Worm (Caenorhabditis elegans) whole organism, L4 larva: ENCODE results near the gene col-154.

Source experiments
- F26F4.8 ChIP-seq: fragments of 200-800 bp; sonication (Bioruptor generic); conservative IDR thresholded peaks from 2 replicates; pipeline ENCODE4 v1.3.6; 2022; ENCODE audit warnings: missing genetic modification characterization, missing compliant biosample characterization
- F37D6.2 ChIP-seq: sonication (generic microtip); optimal IDR thresholded peaks from 2 replicates; lab custom pipeline; 2016; ENCODE audit warnings: mild to moderate bottlenecking, missing genetic modification characterization, missing compliant biosample characterization
- F44E2.7 ChIP-seq: fragments of 200-800 bp; sonication (Bioruptor generic); IDR thresholded peaks from 2 replicates; pipeline ENCODE4 v2.1.2; 2022; ENCODE audit warnings: missing genetic modification characterization, missing compliant biosample characterization
- R02D3.7 ChIP-seq: fragments of 150-350 bp; sonication (generic microtip); optimal IDR thresholded peaks from 3 replicates; lab custom pipeline; 2014; ENCODE audit warnings: missing biosample characterization, missing genetic modification characterization
- T26A8.4 ChIP-seq: fragments of 200-800 bp; sonication (Bioruptor generic); IDR thresholded peaks from 2 replicates; pipeline ENCODE4 v1.3.6; 2022; ENCODE audit warnings: missing genetic modification characterization, missing compliant biosample characterization
- Y105C5A.15 ChIP-seq: fragments of 200-800 bp; sonication (Bioruptor generic); IDR thresholded peaks from 2 replicates; pipeline ENCODE4 v1.3.6; 2022; ENCODE audit warnings: missing genetic modification characterization, missing compliant biosample characterization
- Y5F2A.4 ChIP-seq: fragments of 200-800 bp; sonication (Bioruptor generic); optimal IDR thresholded peaks from 2 replicates; lab custom pipeline; 2018; ENCODE audit warnings: mild to moderate bottlenecking, missing genetic modification characterization, missing compliant biosample characterization
- ZK546.5 ChIP-seq, 2 experiments: sonication (generic microtip); optimal IDR thresholded peaks; 2 replicates each; lab custom pipeline; 2017; ENCODE audit warnings: missing biosample characterization in 2 of 2, missing genetic modification characterization in 2 of 2
- aha-1 ChIP-seq: fragments of 150-350 bp; peaks from one replicate; lab custom pipeline; 2014; ENCODE audit warnings: missing biosample characterization, missing genetic modification characterization
- aly-2 ChIP-seq: sonication (generic microtip); optimal IDR thresholded peaks from 2 replicates; lab custom pipeline; 2018; ENCODE audit warnings: missing biosample characterization, missing genetic modification characterization
- attf-4 ChIP-seq: sonication (generic microtip); optimal IDR thresholded peaks from 3 replicates; lab custom pipeline; 2017; ENCODE audit warnings: missing biosample characterization, missing genetic modification characterization
- ceh-44 ChIP-seq: fragments of 200-800 bp; sonication (Bioruptor generic); IDR thresholded peaks from 2 replicates; pipeline ENCODE4 v1.3.6; 2022; ENCODE audit warnings: missing genetic modification reagents, missing genetic modification characterization, missing compliant biosample characterization
- ces-1 ChIP-seq: fragments of 150-350 bp; sonication (generic microtip); optimal IDR thresholded peaks from 4 replicates; lab custom pipeline; 2014; ENCODE audit warnings: missing biosample characterization, missing genetic modification reagents, missing genetic modification characterization
- cey-2 ChIP-seq: sonication (generic microtip); optimal IDR thresholded peaks from 3 replicates; lab custom pipeline; 2017; ENCODE audit warnings: missing genetic modification characterization, mild to moderate bottlenecking, missing compliant biosample characterization, antibody characterized with exemption, borderline replicate concordance; ENCODE audit not compliant: insufficient read depth
- ctbp-1 ChIP-seq: fragments of 200-800 bp; sonication (Bioruptor generic); IDR thresholded peaks from 2 replicates; pipeline ENCODE4 v1.3.6; 2022; ENCODE audit warnings: missing genetic modification reagents, missing genetic modification characterization, missing compliant biosample characterization
- daf-12 ChIP-seq: fragments of 150-350 bp; optimal IDR thresholded peaks from 2 replicates; lab custom pipeline; 2014; ENCODE audit warnings: missing biosample characterization, missing genetic modification reagents, missing genetic modification characterization
- daf-19 ChIP-seq: fragments of 200-800 bp; sonication (Bioruptor generic); conservative IDR thresholded peaks from 2 replicates; pipeline ENCODE4 v1.3.6; 2022; ENCODE audit warnings: missing genetic modification characterization, missing compliant biosample characterization
- egl-43 ChIP-seq: fragments of 200-800 bp; sonication (Bioruptor generic); IDR thresholded peaks from 2 replicates; pipeline ENCODE4 v1.3.6; 2022; ENCODE audit warnings: missing genetic modification reagents, missing genetic modification characterization, missing compliant biosample characterization
- fkh-10 ChIP-seq: fragments of 150-350 bp; optimal IDR thresholded peaks from 2 replicates; lab custom pipeline; 2014; ENCODE audit warnings: missing biosample characterization, missing genetic modification reagents, missing genetic modification characterization
- gei-8 ChIP-seq: fragments of 200-800 bp; sonication (Bioruptor generic); optimal IDR thresholded peaks from 2 replicates; lab custom pipeline; 2018; ENCODE audit warnings: mild to moderate bottlenecking, missing genetic modification characterization, missing compliant biosample characterization
- hif-1 ChIP-seq, 2 experiments: sonication (generic microtip); optimal IDR thresholded peaks; 2 replicates each; lab custom pipeline; 2016 to 2017; ENCODE audit warnings: missing compliant biosample characterization in 2 of 2, missing genetic modification characterization in 2 of 2, missing genetic modification reagents in 2 of 2, missing genotype in 2 of 2, mild to moderate bottlenecking in 1 of 2
- hlh-11 ChIP-seq: fragments of 200-800 bp; sonication (Bioruptor generic); optimal IDR thresholded peaks from 2 replicates; lab custom pipeline; 2018; ENCODE audit warnings: mild to moderate bottlenecking, missing genetic modification characterization, missing compliant biosample characterization
- lim-7 ChIP-seq: fragments of 200-800 bp; sonication (Bioruptor generic); IDR thresholded peaks from 2 replicates; pipeline ENCODE4 v1.3.6; 2022; ENCODE audit warnings: missing genetic modification characterization, missing compliant biosample characterization
- madf-9 ChIP-seq: fragments of 200-800 bp; sonication (Bioruptor generic); conservative IDR thresholded peaks from 2 replicates; pipeline ENCODE4 v1.3.6; 2022; ENCODE audit warnings: missing genetic modification reagents, missing genetic modification characterization, missing compliant biosample characterization
- mdl-1 ChIP-seq, 2 experiments: fragments of 150-350 bp in 1 of 2; sonication (generic microtip) in 1 of 2; optimal IDR thresholded peaks; 2 replicates each; lab custom pipeline; 2014 to 2017; ENCODE audit warnings: missing biosample characterization in 2 of 2, missing genetic modification characterization in 2 of 2
- mdt-29 ChIP-seq: fragments of 200-800 bp; sonication (Bioruptor generic); IDR thresholded peaks from 2 replicates; pipeline ENCODE4 v1.3.6; 2022; ENCODE audit warnings: missing genetic modification reagents, missing genetic modification characterization, missing compliant biosample characterization
- mxl-2 ChIP-seq: fragments of 200-800 bp; sonication (Bioruptor generic); conservative IDR thresholded peaks from 2 replicates; pipeline ENCODE4 v1.3.6; 2022; ENCODE audit warnings: missing genetic modification reagents, missing genetic modification characterization, missing compliant biosample characterization
- mxl-3 ChIP-seq: fragments of 200-800 bp; sonication (Bioruptor generic); optimal IDR thresholded peaks from 2 replicates; lab custom pipeline; 2018; ENCODE audit warnings: mild to moderate bottlenecking, missing genetic modification characterization, missing compliant biosample characterization
- nhr-111 ChIP-seq: fragments of 200-800 bp; sonication (Bioruptor generic); optimal IDR thresholded peaks from 2 replicates; lab custom pipeline; 2018; ENCODE audit warnings: mild to moderate bottlenecking, missing genetic modification characterization, missing compliant biosample characterization
- nhr-237 ChIP-seq: sonication (generic microtip); optimal IDR thresholded peaks from 2 replicates; lab custom pipeline; 2017; ENCODE audit warnings: missing biosample characterization, missing genetic modification characterization
- nhr-77 ChIP-seq: fragments of 150-350 bp; optimal IDR thresholded peaks from 2 replicates; lab custom pipeline; 2014; ENCODE audit warnings: missing biosample characterization, missing genetic modification characterization
- pqm-1 ChIP-seq: sonication (generic microtip); optimal IDR thresholded peaks from 2 replicates; lab custom pipeline; 2017; ENCODE audit warnings: missing biosample characterization, missing genetic modification characterization
- rbr-2 ChIP-seq: sonication (generic microtip); optimal IDR thresholded peaks from 2 replicates; lab custom pipeline; 2016; ENCODE audit warnings: missing genotype, missing genetic modification characterization, missing compliant biosample characterization
- set-16 ChIP-seq: fragments of 200-800 bp; sonication (Bioruptor generic); IDR thresholded peaks from 2 replicates; pipeline ENCODE4 v1.3.6; 2022; ENCODE audit warnings: missing genetic modification reagents, missing genetic modification characterization, missing compliant biosample characterization
- snpc-1.2 ChIP-seq: fragments of 200-800 bp; sonication (Bioruptor generic); IDR thresholded peaks from 2 replicates; pipeline ENCODE4 v1.3.6; 2022; ENCODE audit warnings: missing genetic modification reagents, missing genetic modification characterization, missing compliant biosample characterization
- spr-1 ChIP-seq: sonication (generic microtip); optimal IDR thresholded peaks from 2 replicates; lab custom pipeline; 2016; ENCODE audit warnings: mild to moderate bottlenecking, missing genetic modification characterization, missing compliant biosample characterization
- tag-97 ChIP-seq: fragments of 200-800 bp; sonication (Bioruptor generic); IDR thresholded peaks from 2 replicates; pipeline ENCODE4 v1.3.6; 2022; ENCODE audit warnings: missing genetic modification characterization, missing compliant biosample characterization
- unc-130 ChIP-seq: sonication (generic microtip); optimal IDR thresholded peaks from 2 replicates; lab custom pipeline; 2016; ENCODE audit warnings: missing genetic modification reagents, missing genetic modification characterization, missing compliant biosample characterization
- unc-39 ChIP-seq: sonication (generic microtip); optimal IDR thresholded peaks from 2 replicates; lab custom pipeline; 2017; ENCODE audit warnings: missing biosample characterization, missing genetic modification characterization
- unc-62 ChIP-seq, 3 experiments: fragments of 150-350 bp in 1 of 3; sonication (generic microtip); optimal IDR thresholded peaks in 2 of 3; peaks in 1 of 3; 1 replicate in 1 of 3; 2 replicates in 2 of 3; lab custom pipeline; 2014 to 2017; ENCODE audit warnings: missing biosample characterization in 3 of 3, missing genetic modification characterization in 3 of 3, missing genetic modification reagents in 3 of 3, missing genotype in 1 of 3
- vab-7 ChIP-seq: fragments of 200-800 bp; sonication (Bioruptor generic); IDR thresholded peaks from 2 replicates; pipeline ENCODE4 v1.3.6; 2022; ENCODE audit warnings: missing genetic modification reagents, missing genetic modification characterization, missing compliant biosample characterization
- zag-1 ChIP-seq: fragments of 150-350 bp; optimal IDR thresholded peaks from 2 replicates; lab custom pipeline; 2014; ENCODE audit warnings: missing biosample characterization, missing genetic modification characterization
- zip-11 ChIP-seq: fragments of 200-800 bp; sonication (Bioruptor generic); IDR thresholded peaks from 2 replicates; pipeline ENCODE4 v1.3.6; 2022; ENCODE audit warnings: missing genetic modification characterization, missing compliant biosample characterization

Gene col-154

ce11 chrV:11385060-11385459, at the start of gene col-154:
col-154 (plus strand) TSS chrV:11385360.
- TF ChIP-seq mdt-29 (GFP tag; lab: Robert Waterston, UW) = no peak
- TF ChIP-seq R02D3.7 = no peak
- no peak for TF ChIP-seq mxl-2 (GFP tag; lab: Robert Waterston, UW)
- no peak for TF ChIP-seq ces-1 (GFP tag; lab: Kevin White, UChicago)
- TF ChIP-seq madf-9 (GFP tag; lab: Robert Waterston, UW) = no peak
- TF ChIP-seq lim-7 (GFP tag; lab: Robert Waterston, UW) = no peak
- no peak for TF ChIP-seq unc-130 (GFP tag; lab: Kevin White, UChicago)
- TF ChIP-seq nhr-111 (GFP tag; lab: Kevin White, UChicago) = no peak

ce11 chrV:11335757-11336418, 49.3 kb upstream of the col-154 start:
- TF ChIP-seq hif-1 (tag; optimal IDR thresholded peaks at IDR 0.05; lab: Kevin White, UChicago) = no peak
- TF ChIP-seq unc-39 (tag; lab: Kevin White, UChicago) = no peak
- TF ChIP-seq T26A8.4 = no peak
- TF ChIP-seq F44E2.7 (GFP tag; lab: Robert Waterston, UW) = no peak
- TF ChIP-seq nhr-111 (GFP tag; lab: Kevin White, UChicago) = no peak
- TF ChIP-seq attf-4 (tag; lab: Kevin White, UChicago) = no peak
- TF ChIP-seq mdt-29 (GFP tag; lab: Robert Waterston, UW) = no peak
- TF ChIP-seq Y5F2A.4 (GFP tag; lab: Kevin White, UChicago) = no peak
- no peak for TF ChIP-seq cey-2 (tag; lab: Kevin White, UChicago)
- no peak for TF ChIP-seq fkh-10 (GFP tag; lab: Kevin White, UChicago)
- no peak for TF ChIP-seq zip-11 (GFP tag; lab: Robert Waterston, UW)
- TF ChIP-seq vab-7 (GFP tag; lab: Robert Waterston, UW) = no peak
- no peak for TF ChIP-seq zag-1 (tag; lab: Kevin White, UChicago)
- no peak for TF ChIP-seq mdl-1 (tag; optimal IDR thresholded peaks at IDR 0.05; lab: Kevin White, UChicago)
- TF ChIP-seq gei-8 (GFP tag; lab: Kevin White, UChicago) = no peak
- no peak for TF ChIP-seq ceh-44
- TF ChIP-seq Y105C5A.15 (GFP tag; lab: Robert Waterston, UW) = no peak
- TF ChIP-seq mxl-3 (GFP tag; lab: Kevin White, UChicago) = no peak
- no peak for TF ChIP-seq snpc-1.2 (GFP tag; lab: Robert Waterston, UW)
- TF ChIP-seq, all 104 proteins: peak for 0

- no peak for TF ChIP-seq pqm-1
- TF ChIP-seq unc-62 (GFP tag; optimal IDR thresholded peaks at IDR 0.05 in 1 of 2; lab: Kevin White, UChicago) = peak in 1 of 2 experiments; percentile 40
- TF ChIP-seq unc-62 (tag; optimal IDR thresholded peaks at IDR 0.05; lab: Kevin White, UChicago) = no peak
Observed at ce11 chrV:11336877-11337276, 48.3 kb upstream of the col-154 start.

ce11 chrV:11341130-11341675, 44.0 kb upstream of the col-154 start:
- peak; percentile 63; the same call in 1 of the 2 replicates for TF ChIP-seq ctbp-1
- peak in 1 of 2 experiments; percentile 3 for TF ChIP-seq unc-62 (GFP tag; optimal IDR thresholded peaks at IDR 0.05 in 1 of 2; lab: Kevin White, UChicago)
- no peak for TF ChIP-seq unc-62 (tag; optimal IDR thresholded peaks at IDR 0.05; lab: Kevin White, UChicago)
- TF ChIP-seq ZK546.5 (tag; optimal IDR thresholded peaks at IDR 0.05; lab: Kevin White, UChicago) = no peak
- TF ChIP-seq egl-43 = 0 out of 2 replicates have a peak, but pooled peaks have one; percentile 29
- 0 out of 2 replicates have a peak, but pooled peaks have one; percentile 46 for TF ChIP-seq lim-7 (GFP tag; lab: Robert Waterston, UW)
- TF ChIP-seq R02D3.7 = no peak
- no peak for TF ChIP-seq nhr-237 (tag; lab: Kevin White, UChicago)
- no peak for TF ChIP-seq spr-1 (tag; lab: Kevin White, UChicago)
- TF ChIP-seq tag-97 (GFP tag; lab: Robert Waterston, UW) = no peak
- no peak for TF ChIP-seq nhr-77 (tag; lab: Kevin White, UChicago)
- TF ChIP-seq unc-39 (tag; lab: Kevin White, UChicago) = no peak
- peak; percentile 72 for TF ChIP-seq ces-1 (GFP tag; lab: Kevin White, UChicago)
- peak; percentile 91 for TF ChIP-seq fkh-10 (GFP tag; lab: Kevin White, UChicago)
- peak; percentile 11 for TF ChIP-seq hlh-11 (tag; lab: Kevin White, UChicago)
- TF ChIP-seq aha-1 (tag; lab: Kevin White, UChicago) = peak; percentile 89
- TF ChIP-seq aly-2 = no peak
- TF ChIP-seq F26F4.8 (GFP tag; lab: Robert Waterston, UW) = no peak
- TF ChIP-seq F37D6.2 = peak; percentile 14
- no peak for TF ChIP-seq daf-19 (GFP tag; lab: Robert Waterston, UW)
- TF ChIP-seq set-16 (GFP tag; lab: Robert Waterston, UW) = peak; percentile 82
- TF ChIP-seq rbr-2 (tag; lab: Kevin White, UChicago) = peak; percentile 27
- TF ChIP-seq daf-12 (tag; lab: Kevin White, UChicago) = no peak
- TF ChIP-seq, all 104 proteins: peak for 11
